Worm (Caenorhabditis elegans) whole organism, L2 larva: ENCODE data around the gene F15E6.9.

Source experiments
- unc-55 ChIP-seq: fragments of 150-350 bp; sonication (generic microtip); optimal IDR thresholded peaks from 3 replicates; lab custom pipeline; 2014; ENCODE audit warnings: missing biosample characterization, missing genetic modification reagents, missing genetic modification characterization
- unc-62 ChIP-seq: fragments of 150-350 bp; optimal IDR thresholded peaks from 2 replicates; lab custom pipeline; 2014; ENCODE audit warnings: missing biosample characterization, missing genetic modification reagents, missing genetic modification characterization

ce11 chrIV:4336139-4336851 lies 37.4 kb upstream of the F15E6.9 start, which contains the start of the genes W03B1.3 and oac-51:
- TF ChIP-seq unc-55 (GFP tag; lab: Kevin White, UChicago), result no peak
- no peak for TF ChIP-seq unc-62
